Fruit fly (Drosophila melanogaster): ENCODE measurements around the gene Pvf3.

Gene Pvf3

DNA sequence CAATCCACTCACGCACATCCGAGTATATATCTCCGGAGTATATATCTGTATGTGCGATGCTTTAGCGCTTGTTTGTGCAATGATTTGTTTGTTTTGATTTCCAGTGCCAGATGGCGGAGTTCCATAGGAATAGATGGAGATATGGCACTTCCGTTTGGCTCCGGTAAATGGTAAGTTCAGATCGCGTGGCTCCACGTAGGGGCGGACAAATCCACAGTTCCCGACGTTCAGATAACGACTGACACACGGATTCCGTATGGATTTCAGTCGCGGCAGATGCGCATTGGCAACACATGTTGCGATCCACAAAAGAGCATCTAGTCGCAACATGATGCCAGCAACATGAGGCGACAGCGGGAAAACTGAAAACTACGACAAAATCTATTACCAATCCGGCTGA lies at the start of gene Pvf3:
Gene Pvf3, minus strand, starts transcription at position 240 of the 400 bp plus-strand sequence.
- TF ChIP-seq kay (GFP tag; ENCODE audit: borderline replicate concordance), result no peak
- no peak for TF ChIP-seq toe (GFP tag; optimal IDR thresholded peaks at IDR 0.05)
- TF ChIP-seq Hr96 (GFP tag; optimal IDR thresholded peaks at IDR 0.05), result no peak
- TF ChIP-seq ovo (GFP tag; optimal IDR thresholded peaks at IDR 0.05), result no peak
- no peak for TF ChIP-seq Mnt (GFP tag; optimal IDR thresholded peaks at IDR 0.05)
- no peak for TF ChIP-seq CG12768 (GFP tag; optimal IDR thresholded peaks at IDR 0.05)
- no peak for TF ChIP-seq CG7101 (tag; optimal IDR thresholded peaks at IDR 0.05)
- TF ChIP-seq CG33017 (tag; optimal IDR thresholded peaks at IDR 0.05), result no peak
- no peak for TF ChIP-seq CG5204 (GFP tag; optimal IDR thresholded peaks at IDR 0.05)
- TF ChIP-seq CG1620 (GFP tag; optimal IDR thresholded peaks at IDR 0.05), result no peak
- no peak for TF ChIP-seq Clk (GFP tag; optimal IDR thresholded peaks at IDR 0.05)
- no peak for TF ChIP-seq cic (GFP tag; optimal IDR thresholded peaks at IDR 0.05)
- no peak for TF ChIP-seq pad (GFP tag; optimal IDR thresholded peaks at IDR 0.05)
- TF ChIP-seq CG14711 (tag; optimal IDR thresholded peaks at IDR 0.05), result no peak

dm6 chr2L:7204172-7204482 lies 46.6 kb upstream of the Pvf3 start, which contains the start of gene CG4502:
Gene CG4502 (minus strand): TSS chr2L:7204264.
- peak; percentile 57 for TF ChIP-seq CG1620 (GFP tag; optimal IDR thresholded peaks at IDR 0.05)
- TF ChIP-seq Hr96 (GFP tag; optimal IDR thresholded peaks at IDR 0.05), result no peak
- TF ChIP-seq CG33017 (tag; optimal IDR thresholded peaks at IDR 0.05), result no peak
- no peak for TF ChIP-seq Mnt (GFP tag; optimal IDR thresholded peaks at IDR 0.05)
- TF ChIP-seq kay (GFP tag; ENCODE audit: borderline replicate concordance), result no peak
- peak; percentile 20 for TF ChIP-seq CG7045 (GFP tag; optimal IDR thresholded peaks at IDR 0.05)
- TF ChIP-seq toe (GFP tag; optimal IDR thresholded peaks at IDR 0.05), result no peak
- TF ChIP-seq pad (GFP tag; optimal IDR thresholded peaks at IDR 0.05), result no peak
- no peak for TF ChIP-seq CG5204 (GFP tag; optimal IDR thresholded peaks at IDR 0.05)
- no peak for TF ChIP-seq cnc (optimal IDR thresholded peaks at IDR 0.05)
- peak; percentile 67 for TF ChIP-seq bab1 (GFP tag; optimal IDR thresholded peaks at IDR 0.05)
- no peak for TF ChIP-seq ovo (GFP tag; optimal IDR thresholded peaks at IDR 0.05)
- TF ChIP-seq Clk (GFP tag; optimal IDR thresholded peaks at IDR 0.05), result no peak
- TF ChIP-seq CG14711 (tag; optimal IDR thresholded peaks at IDR 0.05), result no peak
- no peak for TF ChIP-seq Crg-1 (GFP tag; optimal IDR thresholded peaks at IDR 0.05)
- TF ChIP-seq cic (GFP tag; optimal IDR thresholded peaks at IDR 0.05), result no peak
- peak; percentile 23 for TF ChIP-seq CG7101 (tag; optimal IDR thresholded peaks at IDR 0.05)
- TF ChIP-seq CG11617 (GFP tag; optimal IDR thresholded peaks at IDR 0.05), result peak; percentile 12
- no peak for TF ChIP-seq tj (GFP tag; optimal IDR thresholded peaks at IDR 0.05)
- TF ChIP-seq CG12768 (GFP tag; optimal IDR thresholded peaks at IDR 0.05), result no peak

- TF ChIP-seq CG7045 (GFP tag; optimal IDR thresholded peaks at IDR 0.05), result no peak
- no peak for TF ChIP-seq CG7101 (tag; optimal IDR thresholded peaks at IDR 0.05)
- peak; percentile 87 for TF ChIP-seq cic (GFP tag; optimal IDR thresholded peaks at IDR 0.05)
- no peak for TF ChIP-seq toe (GFP tag; optimal IDR thresholded peaks at IDR 0.05)
- no peak for TF ChIP-seq Clk (GFP tag; optimal IDR thresholded peaks at IDR 0.05)
- no peak for TF ChIP-seq Hr96 (GFP tag; optimal IDR thresholded peaks at IDR 0.05)
- TF ChIP-seq ovo (GFP tag; optimal IDR thresholded peaks at IDR 0.05), result no peak
- peak; percentile 71 for TF ChIP-seq kay (GFP tag; ENCODE audit: borderline replicate concordance)
- peak; percentile 43 for TF ChIP-seq CG11617 (GFP tag; optimal IDR thresholded peaks at IDR 0.05)
- TF ChIP-seq tj (GFP tag; optimal IDR thresholded peaks at IDR 0.05), result peak; percentile 90
- no peak for TF ChIP-seq Crg-1 (GFP tag; optimal IDR thresholded peaks at IDR 0.05)
- no peak for TF ChIP-seq CG5204 (GFP tag; optimal IDR thresholded peaks at IDR 0.05)
- TF ChIP-seq cnc (optimal IDR thresholded peaks at IDR 0.05), result peak in 1 of 2 experiments; percentile 8
- peak; percentile 73 for TF ChIP-seq Mnt (GFP tag; optimal IDR thresholded peaks at IDR 0.05)
- TF ChIP-seq CG12768 (GFP tag; optimal IDR thresholded peaks at IDR 0.05), result peak; percentile 49
- peak; percentile 46 for TF ChIP-seq pad (GFP tag; optimal IDR thresholded peaks at IDR 0.05)
- no peak for TF ChIP-seq bab1 (GFP tag; optimal IDR thresholded peaks at IDR 0.05)
- TF ChIP-seq CG14711 (tag; optimal IDR thresholded peaks at IDR 0.05), result no peak
- TF ChIP-seq CG1620 (GFP tag; optimal IDR thresholded peaks at IDR 0.05), result no peak
- TF ChIP-seq CG33017 (tag; optimal IDR thresholded peaks at IDR 0.05), result peak; percentile 24
These were observed 46.1 kb upstream of the Pvf3 start for dm6 chr2L:7203411-7204171.

DNA sequence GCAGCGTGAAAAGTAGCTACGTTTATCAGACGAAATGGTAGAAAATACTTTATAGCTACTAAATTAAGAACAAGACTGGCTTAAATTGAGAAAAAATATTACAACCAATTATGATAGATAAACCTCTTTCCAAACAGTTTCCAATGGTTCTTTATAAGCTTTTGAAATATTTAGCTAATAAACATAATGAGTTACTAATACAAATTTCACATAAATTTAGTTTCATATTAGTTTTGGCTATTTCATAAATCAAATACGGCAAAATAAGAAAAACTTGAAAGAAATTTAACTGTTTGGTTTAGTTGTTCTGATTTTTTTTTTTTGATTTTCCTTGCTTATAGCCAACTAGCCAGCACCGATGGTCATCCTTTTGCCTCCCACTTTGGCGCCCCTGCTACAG lies 42.7 kb upstream of the Pvf3 start:
- no peak for TF ChIP-seq bab1 (GFP tag; optimal IDR thresholded peaks at IDR 0.05)
- TF ChIP-seq CG12768 (GFP tag; optimal IDR thresholded peaks at IDR 0.05), result no peak
- no peak for TF ChIP-seq ovo (GFP tag; optimal IDR thresholded peaks at IDR 0.05)
- no peak for TF ChIP-seq CG7045 (GFP tag; optimal IDR thresholded peaks at IDR 0.05)

dm6 chr2L:7199635-7200110 lies 42.2 kb upstream of the Pvf3 start:
- TF ChIP-seq CG7101 (tag; optimal IDR thresholded peaks at IDR 0.05), result no peak
- TF ChIP-seq ovo (GFP tag; optimal IDR thresholded peaks at IDR 0.05), result no peak
- TF ChIP-seq kay (GFP tag; ENCODE audit: borderline replicate concordance), result peak; percentile 71
- peak; percentile 49 for TF ChIP-seq CG7045 (GFP tag; optimal IDR thresholded peaks at IDR 0.05)
- TF ChIP-seq Clk (GFP tag; optimal IDR thresholded peaks at IDR 0.05), result no peak
- no peak for TF ChIP-seq CG33017 (tag; optimal IDR thresholded peaks at IDR 0.05)
- peak; percentile 27 for TF ChIP-seq cic (GFP tag; optimal IDR thresholded peaks at IDR 0.05)
- TF ChIP-seq cnc (optimal IDR thresholded peaks at IDR 0.05), result no peak
- TF ChIP-seq pad (GFP tag; optimal IDR thresholded peaks at IDR 0.05), result peak; percentile 67
- no peak for TF ChIP-seq CG12768 (GFP tag; optimal IDR thresholded peaks at IDR 0.05)
- TF ChIP-seq toe (GFP tag; optimal IDR thresholded peaks at IDR 0.05), result no peak
- no peak for TF ChIP-seq bab1 (GFP tag; optimal IDR thresholded peaks at IDR 0.05)
- TF ChIP-seq Mnt (GFP tag; optimal IDR thresholded peaks at IDR 0.05), result no peak
- peak; percentile 2 for TF ChIP-seq tj (GFP tag; optimal IDR thresholded peaks at IDR 0.05)
- TF ChIP-seq CG5204 (GFP tag; optimal IDR thresholded peaks at IDR 0.05), result peak; percentile 14
- peak; percentile 49 for TF ChIP-seq CG14711 (tag; optimal IDR thresholded peaks at IDR 0.05)
- TF ChIP-seq CG11617 (GFP tag; optimal IDR thresholded peaks at IDR 0.05), result no peak
- TF ChIP-seq CG1620 (GFP tag; optimal IDR thresholded peaks at IDR 0.05), result no peak
- TF ChIP-seq Hr96 (GFP tag; optimal IDR thresholded peaks at IDR 0.05), result no peak
- TF ChIP-seq Crg-1 (GFP tag; optimal IDR thresholded peaks at IDR 0.05), result no peak
